Fruit fly (Drosophila melanogaster) whole organism, embryonic: ENCODE measurements around the gene Pop5.
A peak's percentile ranks its signal among the peaks of the same experiment; 100 is the strongest.

Experiments used
- B-H1 ChIP-seq: fragments of 200-800 bp; sonication (Bioruptor generic); IDR thresholded peaks from 3 replicates; pipeline ENCODE4 v1.3.6; 2022; ENCODE audit warnings: missing biosample characterization, missing genetic modification characterization
- CG10147 ChIP-seq: fragments of 200-800 bp; sonication (Bioruptor generic); optimal IDR thresholded peaks from 2 replicates; lab custom pipeline; 2019; ENCODE audit warnings: missing biosample characterization, mild to moderate bottlenecking, missing genetic modification characterization, moderate library complexity
- CG10321 ChIP-seq: fragments of 200-800 bp; sonication (Bioruptor generic); IDR thresholded peaks from 2 replicates; pipeline ENCODE4 v1.3.6; 2022; ENCODE audit warnings: missing biosample characterization, missing genetic modification characterization
- CG10366 ChIP-seq: fragments of 200-800 bp; sonication (Bioruptor generic); IDR thresholded peaks from 2 replicates; pipeline ENCODE4 v1.3.6; 2022; ENCODE audit warnings: missing biosample characterization, missing genetic modification characterization
- CG11696 ChIP-seq: fragments of 200-800 bp; sonication (Bioruptor generic); IDR thresholded peaks from 2 replicates; pipeline ENCODE4 v1.3.6; 2022; ENCODE audit warnings: missing biosample characterization, missing genetic modification characterization
- CG12942 ChIP-seq: fragments of 200-800 bp; sonication (Bioruptor generic); optimal IDR thresholded peaks from 3 replicates; lab custom pipeline; 2016; ENCODE audit warnings: missing biosample characterization, missing genetic modification characterization
- CG16779 ChIP-seq: fragments of 200-800 bp; sonication (Bioruptor generic); IDR thresholded peaks from 2 replicates; pipeline ENCODE4 v1.3.6; 2022; ENCODE audit warnings: missing biosample characterization, missing genetic modification characterization
- CG2678 ChIP-seq: fragments of 200-800 bp; sonication (Bioruptor generic); optimal IDR thresholded peaks from 3 replicates; lab custom pipeline; 2019; ENCODE audit warnings: missing biosample characterization, mild to moderate bottlenecking, missing genetic modification characterization, moderate library complexity
- CG31365 ChIP-seq: fragments of 200-800 bp; sonication (Bioruptor generic); optimal IDR thresholded peaks from 2 replicates; lab custom pipeline; 2018; ENCODE audit warnings: missing biosample characterization, mild to moderate bottlenecking, missing genetic modification characterization
- CG34376 ChIP-seq: fragments of 200-800 bp; sonication (Bioruptor generic); optimal IDR thresholded peaks from 2 replicates; lab custom pipeline; 2018; ENCODE audit warnings: missing biosample characterization, mild to moderate bottlenecking, missing genetic modification characterization
- CG3726 ChIP-seq: fragments of 200-800 bp; sonication (Bioruptor generic); IDR thresholded peaks from 3 replicates; pipeline ENCODE4, ENCODE4 v1.3.6; 2022; ENCODE audit warnings: missing biosample characterization, missing genetic modification characterization
- CG4282 ChIP-seq: fragments of 200-800 bp; sonication (Bioruptor generic); optimal IDR thresholded peaks from 2 replicates; lab custom pipeline; 2016; ENCODE audit warnings: missing biosample characterization, missing genetic modification characterization
- CG4730 ChIP-seq: fragments of 200-800 bp; sonication (Bioruptor generic); IDR thresholded peaks from 2 replicates; pipeline ENCODE4 v1.3.6; 2022; ENCODE audit warnings: missing biosample characterization, missing genetic modification characterization
- CG6683 ChIP-seq: fragments of 200-800 bp; sonication (Bioruptor generic); optimal IDR thresholded peaks from 2 replicates; lab custom pipeline; 2017; ENCODE audit warnings: missing biosample characterization, mild to moderate bottlenecking, missing genetic modification characterization, missing genetic modification reagents
- CG7839 ChIP-seq: fragments of 200-800 bp; sonication (Bioruptor generic); optimal IDR thresholded peaks from 3 replicates; lab custom pipeline; 2018; ENCODE audit warnings: missing biosample characterization, mild to moderate bottlenecking, missing genetic modification characterization, moderate library complexity
- CG7928 ChIP-seq: fragments of 200-800 bp; sonication (Bioruptor generic); optimal IDR thresholded peaks from 2 replicates; lab custom pipeline; 2017; ENCODE audit warnings: missing biosample characterization, mild to moderate bottlenecking, missing genetic modification characterization
- CG7987 ChIP-seq: fragments of 200-800 bp; sonication (Bioruptor generic); optimal IDR thresholded peaks from 2 replicates; lab custom pipeline; 2018; ENCODE audit warnings: missing biosample characterization, mild to moderate bottlenecking, missing genetic modification characterization, moderate library complexity
- Deaf1 ChIP-seq: fragments of 200-800 bp; optimal IDR thresholded peaks from 3 replicates; lab custom pipeline; 2019; ENCODE audit warnings: missing biosample characterization, mild to moderate bottlenecking, missing genetic modification characterization, moderate library complexity
- Dll ChIP-seq: fragments of 200-800 bp; sonication (Bioruptor generic); IDR thresholded peaks from 4 replicates; pipeline ENCODE4 v1.3.6; 2022; ENCODE audit warnings: missing biosample characterization, missing genetic modification characterization; ENCODE audit not compliant: partially characterized antibody
- Drgx ChIP-seq: fragments of 200-800 bp; sonication (Bioruptor generic); IDR thresholded peaks from 2 replicates; pipeline ENCODE4 v1.3.6; 2022; ENCODE audit warnings: missing biosample characterization, missing genetic modification characterization
- HLH4C ChIP-seq: fragments of 200-800 bp; sonication (Bioruptor generic); IDR thresholded peaks from 3 replicates; pipeline ENCODE4 v1.3.6; 2022; ENCODE audit warnings: missing biosample characterization, missing genetic modification characterization; ENCODE audit not compliant: partially characterized antibody
- Hsf ChIP-seq: fragments of 200-800 bp; sonication (Bioruptor generic); optimal IDR thresholded peaks from 3 replicates; lab custom pipeline; 2016; ENCODE audit warnings: missing biosample characterization, missing genetic modification characterization
- Med ChIP-seq: fragments of 200-800 bp; sonication (Bioruptor generic); peaks from one replicate; lab custom pipeline; 2016; ENCODE audit warnings: missing biosample characterization, missing genetic modification characterization, mild to moderate bottlenecking, inconsistent platforms, moderate library complexity
- Meics ChIP-seq: fragments of 200-800 bp; sonication (Bioruptor generic); optimal IDR thresholded peaks from 2 replicates; lab custom pipeline; 2017; ENCODE audit warnings: missing biosample characterization, mild to moderate bottlenecking, missing genetic modification characterization
- Sin3A ChIP-seq: fragments of >200 bp; optimal IDR thresholded peaks from 2 replicates; lab custom pipeline; 2018
- Stat92E ChIP-seq, 3 experiments: fragments of >200 bp in 2 of 3; fragments of 200-800 bp in 1 of 3; sonication (Bioruptor generic) in 1 of 3; optimal IDR thresholded peaks; 2 replicates each; lab custom pipeline; 2017 to 2019; ENCODE audit warnings: missing biosample characterization in 3 of 3, missing genetic modification characterization in 3 of 3, mild to moderate bottlenecking in 1 of 3, moderate library complexity in 1 of 3
- TFAM ChIP-seq: fragments of 200-800 bp; sonication (Bioruptor generic); optimal IDR thresholded peaks from 2 replicates; lab custom pipeline; 2017; ENCODE audit warnings: missing biosample characterization, missing genetic modification characterization, inconsistent platforms
- ab ChIP-seq: fragments of 200-800 bp; sonication (Bioruptor generic); optimal IDR thresholded peaks from 2 replicates; lab custom pipeline; 2016; ENCODE audit warnings: missing biosample characterization, missing genetic modification characterization
- abd-A ChIP-seq: fragments of 200-800 bp; sonication (Bioruptor generic); optimal IDR thresholded peaks from 3 replicates; lab custom pipeline; 2019; ENCODE audit warnings: missing biosample characterization, mild to moderate bottlenecking, missing genetic modification characterization, moderate library complexity
- bowl ChIP-seq: fragments of 200-800 bp; sonication (Bioruptor generic); IDR thresholded peaks from 2 replicates; pipeline ENCODE4 v1.3.6; 2022; ENCODE audit warnings: missing biosample characterization, missing genetic modification characterization
- chn ChIP-seq: fragments of 200-800 bp; sonication (Bioruptor generic); optimal IDR thresholded peaks from 2 replicates; lab custom pipeline; 2016; ENCODE audit warnings: missing biosample characterization, missing genetic modification characterization
- crol ChIP-seq: fragments of 200-800 bp; sonication (Bioruptor generic); IDR thresholded peaks from 2 replicates; pipeline ENCODE4 v1.3.6; 2022; ENCODE audit warnings: missing biosample characterization, missing genetic modification characterization
- dati ChIP-seq: fragments of 200-800 bp; sonication (Bioruptor generic); IDR thresholded peaks from 2 replicates; pipeline ENCODE4 v1.3.6; 2022; ENCODE audit warnings: missing biosample characterization, missing genetic modification characterization
- dm ChIP-seq: fragments of 200-800 bp; sonication (Bioruptor generic); optimal IDR thresholded peaks from 3 replicates; lab custom pipeline; 2016; ENCODE audit warnings: missing biosample characterization, missing genetic modification characterization
- exex ChIP-seq: fragments of 200-800 bp; sonication (Bioruptor generic); optimal IDR thresholded peaks from 4 replicates; lab custom pipeline; 2018; ENCODE audit warnings: missing biosample characterization, mild to moderate bottlenecking, missing genetic modification characterization, moderate library complexity
- gfzf ChIP-seq: fragments of 200-800 bp; sonication (Bioruptor generic); optimal IDR thresholded peaks from 2 replicates; lab custom pipeline; 2016; ENCODE audit warnings: missing biosample characterization, mild to moderate bottlenecking, missing genetic modification characterization, moderate library complexity
- h ChIP-seq: fragments of >200 bp; optimal IDR thresholded peaks from 2 replicates; lab custom pipeline; 2017
- hkb ChIP-seq, 2 experiments: fragments of 200-800 bp in 1 of 2; fragments of >200 bp in 1 of 2; sonication (Bioruptor generic) in 1 of 2; IDR thresholded peaks in 1 of 2; optimal IDR thresholded peaks in 1 of 2; 2 replicates each; pipeline versions ENCODE4 v1.3.6 to Lab custom; 2017 to 2022; ENCODE audit warnings: missing biosample characterization in 1 of 2, missing genetic modification characterization in 1 of 2
- lbe ChIP-seq: fragments of 200-800 bp; sonication (Bioruptor generic); optimal IDR thresholded peaks from 2 replicates; lab custom pipeline; 2016; ENCODE audit warnings: missing biosample characterization, mild to moderate bottlenecking, missing genetic modification characterization
- odd ChIP-seq: fragments of 200-800 bp; sonication (Bioruptor generic); optimal IDR thresholded peaks from 2 replicates; lab custom pipeline; 2017; ENCODE audit warnings: missing biosample characterization, mild to moderate bottlenecking, missing genetic modification characterization
- pan ChIP-seq, 4 experiments: fragments of >200 bp in 3 of 4; fragments of 200-800 bp in 1 of 4; sonication (Bioruptor generic) in 1 of 4; optimal IDR thresholded peaks in 3 of 4; IDR thresholded peaks in 1 of 4; 2 replicates each; pipeline versions ENCODE4 v1.3.6 to Lab custom; 2017 to 2022; ENCODE audit warnings: missing biosample characterization in 2 of 4, missing genetic modification characterization in 2 of 4, mixed read lengths in 1 of 4
- pb ChIP-seq: fragments of 200-800 bp; sonication (Bioruptor generic); optimal IDR thresholded peaks from 3 replicates; lab custom pipeline; 2016; ENCODE audit warnings: missing biosample characterization, missing genetic modification characterization
- phol ChIP-seq: fragments of 200-800 bp; sonication (Bioruptor generic); optimal IDR thresholded peaks from 3 replicates; lab custom pipeline; 2018; ENCODE audit warnings: missing biosample characterization, mild to moderate bottlenecking, missing genetic modification characterization, moderate library complexity
- pros ChIP-seq: fragments of 200-800 bp; sonication (Bioruptor generic); optimal IDR thresholded peaks from 3 replicates; lab custom pipeline; 2019; ENCODE audit warnings: missing biosample characterization, mild to moderate bottlenecking, missing genetic modification characterization, moderate library complexity
- schlank ChIP-seq: fragments of 200-800 bp; sonication (Bioruptor generic); optimal IDR thresholded peaks from 2 replicates; lab custom pipeline; 2018; ENCODE audit warnings: missing biosample characterization, mild to moderate bottlenecking, missing genetic modification characterization
- sens ChIP-seq: fragments of 200-800 bp; sonication (Bioruptor generic); peaks from one replicate; lab custom pipeline; 2016; ENCODE audit warnings: missing biosample characterization, missing genetic modification characterization
- sima ChIP-seq: fragments of 200-800 bp; sonication (Bioruptor generic); optimal IDR thresholded peaks from 2 replicates; lab custom pipeline; 2016; ENCODE audit warnings: missing biosample characterization, missing genetic modification characterization
- tio ChIP-seq: fragments of 200-800 bp; sonication (Bioruptor generic); optimal IDR thresholded peaks from 2 replicates; lab custom pipeline; 2017; ENCODE audit warnings: missing biosample characterization, missing genetic modification characterization, inconsistent platforms
- tna ChIP-seq: fragments of 200-800 bp; sonication (Bioruptor generic); IDR thresholded peaks from 2 replicates; pipeline ENCODE4 v1.3.6; 2022; ENCODE audit warnings: missing biosample characterization, missing genetic modification characterization; ENCODE audit not compliant: partially characterized antibody
- vfl ChIP-seq: fragments of 200-800 bp; sonication (Bioruptor generic); optimal IDR thresholded peaks from 2 replicates; lab custom pipeline; 2016; ENCODE audit warnings: missing biosample characterization, missing genetic modification characterization
- vnd ChIP-seq: fragments of 200-800 bp; sonication (Bioruptor generic); IDR thresholded peaks from 3 replicates; pipeline ENCODE4 v1.3.6; 2022; ENCODE audit warnings: missing biosample characterization, missing genetic modification characterization; ENCODE audit not compliant: partially characterized antibody

The Pop5 gene

DNA sequence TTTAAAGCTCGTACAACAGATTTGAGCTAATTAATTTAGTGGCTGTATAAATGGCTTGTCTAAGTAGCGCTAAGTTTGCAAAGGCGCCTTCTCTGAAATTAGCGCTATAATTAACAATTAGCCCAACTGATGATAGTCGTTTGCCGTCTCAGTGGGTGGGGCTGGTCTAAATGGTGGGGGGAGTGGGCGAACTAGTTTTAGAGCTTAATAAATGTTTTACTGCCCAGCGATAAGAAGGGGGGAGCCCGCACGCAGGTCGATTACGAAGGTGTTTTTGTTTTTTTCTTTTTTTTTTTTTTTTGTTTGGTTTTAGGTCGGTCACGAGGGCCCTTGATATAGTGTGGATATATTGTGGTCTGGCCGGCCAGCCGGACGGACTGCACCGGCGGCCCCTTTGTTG lies 43.8 kb downstream of the Pop5 start (continued):
- TF ChIP-seq abd-A, result no peak
- peak; percentile 47 for TF ChIP-seq CG2678
- TF ChIP-seq dm, result no peak
- TF ChIP-seq odd (GFP tag; lab: Kevin White, UChicago), result no peak
- no peak for TF ChIP-seq Hsf (GFP tag; lab: Kevin White, UChicago)
- TF ChIP-seq tna (GFP tag; lab: Robert Waterston, UW), result no peak
- no peak for TF ChIP-seq CG10321
- no peak for TF ChIP-seq phol (tag; lab: Kevin White, UChicago)
- no peak for TF ChIP-seq Drgx (GFP tag; lab: Robert Waterston, UW)
- no peak for TF ChIP-seq TFAM
- TF ChIP-seq CG16779 (GFP tag; lab: Robert Waterston, UW), result no peak
- no peak for TF ChIP-seq ab (GFP tag; lab: Kevin White, UChicago)
- peak; percentile 32; the same call in 1 of the 3 replicates for TF ChIP-seq vnd (GFP tag; lab: Robert Waterston, UW)
- no peak for TF ChIP-seq hkb (optimal IDR thresholded peaks at IDR 0.05; lab: Kevin White, UChicago)
- TF ChIP-seq hkb (GFP tag; IDR thresholded peaks at IDR 0.05; lab: Robert Waterston, UW), result no peak
- TF ChIP-seq CG10147, result no peak
- TF ChIP-seq pros, result no peak
- no peak for TF ChIP-seq Dll (GFP tag; lab: Robert Waterston, UW)
- no peak for TF ChIP-seq tio (GFP tag; lab: Kevin White, UChicago)
- TF ChIP-seq CG11696 (GFP tag; lab: Robert Waterston, UW), result no peak
- TF ChIP-seq CG10366 (GFP tag; lab: Robert Waterston, UW), result no peak
- TF ChIP-seq sima (GFP tag; lab: Kevin White, UChicago), result no peak
- TF ChIP-seq CG7839 (tag; lab: Kevin White, UChicago), result no peak
- TF ChIP-seq Med (GFP tag; lab: Kevin White, UChicago), result no peak
- TF ChIP-seq CG6683 (GFP tag; lab: Kevin White, UChicago), result no peak
- TF ChIP-seq exex (tag; lab: Kevin White, UChicago), result peak; percentile 93
- peak; percentile 46 for TF ChIP-seq CG34376 (GFP tag; lab: Kevin White, UChicago)
- no peak for TF ChIP-seq pan (optimal IDR thresholded peaks at IDR 0.05; lab: Kevin White, UChicago)
- TF ChIP-seq pan (GFP tag; optimal IDR thresholded peaks at IDR 0.05 in 1 of 2, IDR thresholded peaks at IDR 0.05 in 1 of 2), result no peak
- peak; percentile 48 for TF ChIP-seq CG7987 (GFP tag; lab: Kevin White, UChicago)
- no peak for TF ChIP-seq CG7928
- TF ChIP-seq bowl (GFP tag; lab: Robert Waterston, UW), result no peak
- no peak for TF ChIP-seq Stat92E (GFP tag; optimal IDR thresholded peaks at IDR 0.05; lab: Kevin White, UChicago)
- TF ChIP-seq Meics (GFP tag; lab: Kevin White, UChicago), result no peak
- no peak for TF ChIP-seq sens
- TF ChIP-seq lbe (GFP tag; lab: Kevin White, UChicago), result no peak
- TF ChIP-seq CG12942 (GFP tag; lab: Kevin White, UChicago), result no peak
- TF ChIP-seq crol, result peak; percentile 57
- no peak for TF ChIP-seq Sin3A (lab: Kevin White, UChicago)
- peak; percentile 13 for TF ChIP-seq schlank (tag; lab: Kevin White, UChicago)
- TF ChIP-seq pb (GFP tag; lab: Kevin White, UChicago), result no peak
- no peak for TF ChIP-seq h (lab: Kevin White, UChicago)
- no peak for TF ChIP-seq vfl (GFP tag; lab: Kevin White, UChicago)
- no peak for TF ChIP-seq dati (GFP tag; lab: Robert Waterston, UW)
- TF ChIP-seq Deaf1, result no peak
- no peak for TF ChIP-seq gfzf (GFP tag; lab: Kevin White, UChicago)
- no peak for TF ChIP-seq CG3726 (GFP tag; lab: Robert Waterston, UW)
- no peak for TF ChIP-seq HLH4C
- TF ChIP-seq B-H1 (GFP tag; lab: Robert Waterston, UW), result no peak; the same call in 2 of the 3 replicates
- TF ChIP-seq CG4282, result no peak
- no peak for TF ChIP-seq CG31365
- TF ChIP-seq chn (GFP tag; lab: Kevin White, UChicago), result no peak
- TF ChIP-seq CG4730 (GFP tag; lab: Robert Waterston, UW), result no peak
